Worm (Caenorhabditis elegans) whole organism, young adult: ENCODE data around the gene oac-55.

ENCODE experiments used
- B0019.2 ChIP-seq: fragments of 200-800 bp; sonication (Bioruptor generic); conservative IDR thresholded peaks from 2 replicates; pipeline ENCODE4 v1.3.6; 2022; ENCODE audit warnings: missing genetic modification reagents, missing genetic modification characterization, missing compliant biosample characterization
- B0035.1 ChIP-seq: sonication (generic microtip); optimal IDR thresholded peaks from 2 replicates; lab custom pipeline; 2016; ENCODE audit warnings: missing genetic modification characterization, mild to moderate bottlenecking, missing compliant biosample characterization, missing genotype, missing genetic modification reagents
- C06A6.2 ChIP-seq: fragments of 200-800 bp; sonication (Bioruptor generic); conservative IDR thresholded peaks from 2 replicates; pipeline ENCODE4 v1.3.6; 2022; ENCODE audit warnings: missing genetic modification characterization, missing compliant biosample characterization
- C17E4.6 ChIP-seq: fragments of 200-800 bp; sonication (Bioruptor generic); IDR thresholded peaks from 2 replicates; pipeline ENCODE4 v1.3.6; 2022; ENCODE audit warnings: missing genetic modification reagents, missing genetic modification characterization, missing compliant biosample characterization
- F10E7.11 ChIP-seq: sonication (generic microtip); optimal IDR thresholded peaks from 2 replicates; lab custom pipeline; 2017; ENCODE audit warnings: mild to moderate bottlenecking, missing genetic modification characterization, moderate library complexity, missing compliant biosample characterization
- F23B12.7 ChIP-seq: sonication (generic microtip); optimal IDR thresholded peaks from 2 replicates; lab custom pipeline; 2017; ENCODE audit warnings: missing genetic modification characterization, mild to moderate bottlenecking, missing compliant biosample characterization, antibody characterized with exemption, moderate library complexity; ENCODE audit not compliant: insufficient read depth
- F52B5.7 ChIP-seq: sonication (generic microtip); optimal IDR thresholded peaks from 2 replicates; lab custom pipeline; 2016; ENCODE audit warnings: mild to moderate bottlenecking, missing genetic modification characterization, missing compliant biosample characterization
- T07F8.4 ChIP-seq: sonication (generic microtip); optimal IDR thresholded peaks from 2 replicates; lab custom pipeline; 2016; ENCODE audit warnings: mild to moderate bottlenecking, missing genetic modification characterization, moderate library complexity, missing compliant biosample characterization
- Y53G8AR.9 ChIP-seq: fragments of 200-800 bp; sonication (Bioruptor generic); conservative IDR thresholded peaks from 2 replicates; pipeline ENCODE4 v1.3.6; 2022; ENCODE audit warnings: missing genetic modification reagents, missing genetic modification characterization, missing compliant biosample characterization
- ZK185.1 ChIP-seq: sonication (generic microtip); optimal IDR thresholded peaks from 2 replicates; lab custom pipeline; 2016; ENCODE audit warnings: mild to moderate bottlenecking, missing genetic modification characterization, missing compliant biosample characterization; ENCODE audit not compliant: poor library complexity, severe bottlenecking
- akir-1 ChIP-seq: fragments of 200-800 bp; sonication (Bioruptor generic); optimal IDR thresholded peaks from 2 replicates; lab custom pipeline; 2018; ENCODE audit warnings: mild to moderate bottlenecking, missing genetic modification characterization, moderate library complexity, missing compliant biosample characterization
- attf-3 ChIP-seq: fragments of 200-800 bp; sonication (Bioruptor generic); conservative IDR thresholded peaks from 2 replicates; pipeline ENCODE4 v1.3.6; 2022; ENCODE audit warnings: missing genetic modification reagents, missing genetic modification characterization, missing compliant biosample characterization
- attf-5 ChIP-seq: fragments of 200-800 bp; sonication (Bioruptor generic); optimal IDR thresholded peaks from 2 replicates; lab custom pipeline; 2018; ENCODE audit warnings: mild to moderate bottlenecking, missing genetic modification characterization, missing compliant biosample characterization
- bed-1 ChIP-seq: fragments of 200-800 bp; sonication (Bioruptor generic); IDR thresholded peaks from 2 replicates; pipeline ENCODE4 v1.3.6; 2022; ENCODE audit warnings: missing genetic modification reagents, missing genetic modification characterization, missing compliant biosample characterization
- ceh-27 ChIP-seq: fragments of 200-800 bp; sonication (Bioruptor generic); optimal IDR thresholded peaks from 2 replicates; lab custom pipeline; 2018; ENCODE audit warnings: mild to moderate bottlenecking, missing genetic modification characterization, moderate library complexity, missing compliant biosample characterization
- dpl-1 ChIP-seq: fragments of 150-350 bp; optimal IDR thresholded peaks from 2 replicates; lab custom pipeline; 2014; ENCODE audit warnings: missing biosample characterization, missing genetic modification reagents, missing genetic modification characterization
- ets-4 ChIP-seq: fragments of 200-800 bp; sonication (Bioruptor generic); optimal IDR thresholded peaks from 2 replicates; lab custom pipeline; 2018; ENCODE audit warnings: mild to moderate bottlenecking, missing genetic modification characterization, missing compliant biosample characterization
- lag-1 ChIP-seq: fragments of 200-800 bp; sonication (Bioruptor generic); IDR thresholded peaks from 2 replicates; pipeline ENCODE4 v1.3.6; 2022; ENCODE audit warnings: missing genetic modification reagents, missing genetic modification characterization, missing compliant biosample characterization
- lin-26 ChIP-seq: fragments of 200-800 bp; sonication (Bioruptor generic); IDR thresholded peaks from 2 replicates; pipeline ENCODE4 v1.3.6; 2022; ENCODE audit warnings: missing genetic modification reagents, missing genetic modification characterization, missing compliant biosample characterization
- lin-35 ChIP-seq, 3 experiments: fragments of 150-350 bp in 2 of 3; sonication (generic microtip) in 1 of 3; optimal IDR thresholded peaks; 2 replicates each; lab custom pipeline; 2014 to 2018; ENCODE audit warnings: missing biosample characterization in 3 of 3, missing genetic modification characterization in 3 of 3, missing genetic modification reagents in 3 of 3
- lin-40 ChIP-seq: sonication (generic microtip); optimal IDR thresholded peaks from 2 replicates; lab custom pipeline; 2016; ENCODE audit warnings: missing genetic modification characterization, mild to moderate bottlenecking, missing compliant biosample characterization, missing genotype, missing genetic modification reagents
- lin-54 ChIP-seq: fragments of 200-800 bp; sonication (Bioruptor generic); optimal IDR thresholded peaks from 2 replicates; lab custom pipeline; 2018; ENCODE audit warnings: mild to moderate bottlenecking, missing genetic modification characterization, missing compliant biosample characterization
- madf-8 ChIP-seq: fragments of 200-800 bp; sonication (Bioruptor generic); conservative IDR thresholded peaks from 2 replicates; pipeline ENCODE4 v1.3.6; 2022; ENCODE audit warnings: missing genetic modification reagents, missing genetic modification characterization, missing compliant biosample characterization
- mcd-1 ChIP-seq: fragments of 200-800 bp; sonication (Bioruptor generic); IDR thresholded peaks from 2 replicates; pipeline ENCODE4 v1.3.6; 2022; ENCODE audit warnings: missing genetic modification reagents, missing genetic modification characterization, missing compliant biosample characterization
- mel-28 ChIP-seq: sonication (generic microtip); optimal IDR thresholded peaks from 2 replicates; lab custom pipeline; 2016; ENCODE audit warnings: borderline replicate concordance, mild to moderate bottlenecking, missing genetic modification characterization, missing compliant biosample characterization
- nfya-1 ChIP-seq: sonication (generic microtip); optimal IDR thresholded peaks from 2 replicates; lab custom pipeline; 2017; ENCODE audit warnings: antibody characterized with exemption, missing compliant biosample characterization, missing genetic modification characterization, borderline replicate concordance; ENCODE audit not compliant: insufficient read depth
- nfyb-1 ChIP-seq: fragments of 200-800 bp; sonication (Bioruptor generic); IDR thresholded peaks from 2 replicates; pipeline ENCODE4 v1.3.6; 2022; ENCODE audit warnings: missing genetic modification reagents, missing genetic modification characterization, missing compliant biosample characterization
- nhr-90 ChIP-seq: sonication (generic microtip); optimal IDR thresholded peaks from 2 replicates; lab custom pipeline; 2016; ENCODE audit warnings: missing genotype, mild to moderate bottlenecking, missing genetic modification characterization, missing compliant biosample characterization
- pha-4 ChIP-seq: fragments of 150-350 bp; sonication (generic microtip); optimal IDR thresholded peaks from 2 replicates; lab custom pipeline; 2014; ENCODE audit warnings: missing biosample characterization, missing genetic modification reagents, missing genetic modification characterization
- rcor-1 ChIP-seq: fragments of 200-800 bp; sonication (Bioruptor generic); IDR thresholded peaks from 2 replicates; pipeline ENCODE4 v1.3.6; 2022; ENCODE audit warnings: missing genetic modification reagents, missing genetic modification characterization, missing compliant biosample characterization
- rec-8 ChIP-seq, 2 experiments: sonication (generic microtip); optimal IDR thresholded peaks; 2 replicates each; lab custom pipeline; 2016; ENCODE audit warnings: mild to moderate bottlenecking in 2 of 2, missing genetic modification characterization in 2 of 2, missing genetic modification reagents in 2 of 2, missing genotype in 2 of 2, missing biosample characterization in 1 of 2, missing compliant biosample characterization in 1 of 2, moderate library complexity in 1 of 2
- sea-2 ChIP-seq: fragments of 200-800 bp; sonication (Bioruptor generic); IDR thresholded peaks from 2 replicates; pipeline ENCODE4 v1.3.6; 2022; ENCODE audit warnings: missing genetic modification characterization, missing compliant biosample characterization
- snpc-1.1 ChIP-seq: sonication (generic microtip); optimal IDR thresholded peaks from 2 replicates; lab custom pipeline; 2017; ENCODE audit warnings: missing genetic modification characterization, mild to moderate bottlenecking, missing compliant biosample characterization, antibody characterized with exemption, moderate library complexity, missing genotype, missing genetic modification reagents; ENCODE audit not compliant: insufficient read depth
- snpc-3.4 ChIP-seq: sonication (generic microtip); optimal IDR thresholded peaks from 2 replicates; lab custom pipeline; 2017; ENCODE audit warnings: missing genetic modification characterization, mild to moderate bottlenecking, missing compliant biosample characterization, antibody characterized with exemption, moderate library complexity, missing genotype, missing genetic modification reagents
- tbp1 ChIP-seq: fragments of 200-800 bp; sonication (Bioruptor generic); optimal IDR thresholded peaks from 2 replicates; lab custom pipeline; 2018; ENCODE audit warnings: mild to moderate bottlenecking, missing genetic modification characterization, missing compliant biosample characterization
- tbx-9 ChIP-seq: sonication (generic microtip); optimal IDR thresholded peaks from 2 replicates; lab custom pipeline; 2016; ENCODE audit warnings: borderline replicate concordance, missing genetic modification characterization, inconsistent platforms, missing compliant biosample characterization
- tlf-1 ChIP-seq: fragments of 200-800 bp; sonication (Bioruptor generic); optimal IDR thresholded peaks from 2 replicates; lab custom pipeline; 2018; ENCODE audit warnings: mild to moderate bottlenecking, missing genetic modification characterization, missing compliant biosample characterization
- unc-130 ChIP-seq: sonication (generic microtip); optimal IDR thresholded peaks from 2 replicates; lab custom pipeline; 2016; ENCODE audit warnings: missing genetic modification reagents, missing genetic modification characterization, missing compliant biosample characterization
- xnd-1 ChIP-seq: sonication (generic microtip); optimal IDR thresholded peaks from 2 replicates; lab custom pipeline; 2016; ENCODE audit warnings: missing genotype, missing genetic modification reagents, missing genetic modification characterization, missing compliant biosample characterization
- zfh-2 ChIP-seq: fragments of 200-800 bp; sonication (Bioruptor generic); conservative IDR thresholded peaks from 2 replicates; pipeline ENCODE4 v1.3.6; 2022; ENCODE audit warnings: missing genetic modification reagents, missing genetic modification characterization, missing compliant biosample characterization
- zim-3 ChIP-seq: sonication (generic microtip); optimal IDR thresholded peaks from 2 replicates; lab custom pipeline; 2017; ENCODE audit warnings: mild to moderate bottlenecking, missing genetic modification characterization, moderate library complexity, missing compliant biosample characterization
- ztf-26 ChIP-seq: sonication (generic microtip); optimal IDR thresholded peaks from 2 replicates; lab custom pipeline; 2017; ENCODE audit warnings: missing genetic modification characterization, missing compliant biosample characterization

Gene oac-55

ce11 chrV:3759419-3759915 is 1.5 kb upstream of the oac-55 start, which contains the start of gene chk-1 (continued):
- peak; percentile 8 for TF ChIP-seq pha-4 (tag; lab: Kevin White, UChicago)
- TF ChIP-seq zfh-2 (GFP tag; lab: Robert Waterston, UW) = 0 out of 2 replicates have a peak, but pooled peaks have one; percentile 8
- TF ChIP-seq attf-5 (GFP tag; lab: Kevin White, UChicago) = peak; percentile 71
- TF ChIP-seq zim-3 (tag; lab: Kevin White, UChicago) = no peak
- TF ChIP-seq madf-8 (GFP tag; lab: Robert Waterston, UW) = peak; percentile 33; the same call in 1 of the 2 replicates
- TF ChIP-seq rcor-1 = 0 out of 2 replicates have a peak, but pooled peaks have one; percentile 9
- TF ChIP-seq ceh-27 (GFP tag; lab: Kevin White, UChicago) = no peak
- TF ChIP-seq lin-35 (GFP tag; optimal IDR thresholded peaks at IDR 0.05; lab: Kevin White, UChicago) = peak in 2 of 3 experiments; percentile 32 to 87
- no peak for TF ChIP-seq lin-26
- no peak for TF ChIP-seq sea-2 (GFP tag; lab: Robert Waterston, UW)
- peak; percentile 77 for TF ChIP-seq F23B12.7 (tag; lab: Kevin White, UChicago)
- peak; percentile 7 for TF ChIP-seq snpc-3.4 (tag; lab: Kevin White, UChicago)
- peak; percentile 22; the same call in 1 of the 2 replicates for TF ChIP-seq mcd-1 (GFP tag; lab: Robert Waterston, UW)
- peak; percentile 98 for TF ChIP-seq attf-3 (GFP tag; lab: Robert Waterston, UW)
- TF ChIP-seq snpc-1.1 (tag; lab: Kevin White, UChicago) = peak; percentile 9
- TF ChIP-seq, all 124 proteins: peak for 17

ce11 chrV:3761829-3762228 is 890 bp downstream of the oac-55 start:
- TF ChIP-seq tbx-9 (tag; lab: Kevin White, UChicago) = no peak
- TF ChIP-seq, all 124 proteins: peak for 0

DNA sequence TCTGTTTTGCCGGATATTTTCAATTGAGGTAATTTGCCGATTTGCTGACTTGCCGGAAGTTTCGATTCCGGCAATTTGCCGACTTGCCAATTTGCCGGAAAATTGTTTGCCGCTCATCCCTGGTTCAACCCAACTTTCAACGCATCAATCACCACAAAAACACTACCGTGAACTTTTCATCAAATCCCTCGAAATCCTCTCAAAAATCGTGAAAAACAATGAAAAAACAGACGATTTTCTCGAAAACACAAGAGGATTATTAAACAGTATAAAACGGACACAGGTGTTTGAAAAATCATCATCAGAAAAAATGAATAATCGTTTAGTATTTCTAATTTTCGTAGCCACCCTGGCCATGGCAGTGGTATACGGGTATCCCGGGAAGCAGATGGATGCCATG is 6.0 kb downstream of the oac-55 start, which contains the start of gene Y39H10A.1:
Y39H10A.1 (plus strand) TSS at position 301 of the 400 bp plus-strand sequence.
- no peak for TF ChIP-seq dpl-1 (GFP tag; lab: Kevin White, UChicago)
- no peak for TF ChIP-seq nhr-90 (tag; lab: Kevin White, UChicago)
- no peak for TF ChIP-seq nfyb-1
- TF ChIP-seq lin-54 (GFP tag; lab: Kevin White, UChicago) = no peak
- TF ChIP-seq C06A6.2 = no peak
- no peak for TF ChIP-seq xnd-1 (tag; lab: Kevin White, UChicago)
- TF ChIP-seq zfh-2 (GFP tag; lab: Robert Waterston, UW) = no peak
- TF ChIP-seq unc-130 = no peak
- TF ChIP-seq bed-1 (GFP tag; lab: Robert Waterston, UW) = no peak
- TF ChIP-seq ZK185.1 (tag; lab: Kevin White, UChicago) = no peak
- no peak for TF ChIP-seq nfya-1 (tag; lab: Kevin White, UChicago)
- no peak for TF ChIP-seq tbp1 (GFP tag; lab: Kevin White, UChicago)
- TF ChIP-seq ztf-26 (tag; lab: Kevin White, UChicago) = no peak
- no peak for TF ChIP-seq rec-8 (tag; optimal IDR thresholded peaks at IDR 0.05; lab: Kevin White, UChicago)
- no peak for TF ChIP-seq snpc-1.1 (tag; lab: Kevin White, UChicago)
- TF ChIP-seq F52B5.7 = no peak
- TF ChIP-seq lag-1 (GFP tag; lab: Robert Waterston, UW) = no peak
- no peak for TF ChIP-seq ceh-27 (GFP tag; lab: Kevin White, UChicago)

ce11 chrV:3768270-3768669 is 7.3 kb downstream of the oac-55 start, which contains the start of gene R08E5.4:
Gene R08E5.4, plus strand, starts transcription at chrV:3768570.
- TF ChIP-seq T07F8.4 (tag; lab: Kevin White, UChicago) (no peak), B0019.2 (GFP tag; lab: Robert Waterston, UW) (no peak), mel-28 (tag; lab: Kevin White, UChicago) (no peak), lin-40 (tag; lab: Kevin White, UChicago) (no peak), rec-8 (tag; optimal IDR thresholded peaks at IDR 0.05; lab: Kevin White, UChicago) (no peak), C17E4.6 (GFP tag; lab: Robert Waterston, UW) (no peak), nfya-1 (tag; lab: Kevin White, UChicago) (no peak), F10E7.11 (no peak), Y53G8AR.9 (GFP tag; lab: Robert Waterston, UW) (no peak), lin-54 (GFP tag; lab: Kevin White, UChicago) (no peak), B0035.1 (tag; lab: Kevin White, UChicago) (no peak), tlf-1 (no peak), ets-4 (no peak), akir-1 (GFP tag; lab: Kevin White, UChicago) (no peak)
